Worm (Caenorhabditis elegans) whole organism, late embryonic: ENCODE data around the gene tbb-6.

Source experiments
- hlh-13 ChIP-seq: fragments of 200-800 bp; sonication (Bioruptor generic); optimal IDR thresholded peaks from 2 replicates; lab custom pipeline; 2018; ENCODE audit warnings: mild to moderate bottlenecking, missing genetic modification characterization, missing compliant biosample characterization
- zip-5 ChIP-seq: sonication (generic microtip); optimal IDR thresholded peaks from 2 replicates; lab custom pipeline; 2016; ENCODE audit warnings: missing genetic modification characterization, missing compliant biosample characterization

DNA sequence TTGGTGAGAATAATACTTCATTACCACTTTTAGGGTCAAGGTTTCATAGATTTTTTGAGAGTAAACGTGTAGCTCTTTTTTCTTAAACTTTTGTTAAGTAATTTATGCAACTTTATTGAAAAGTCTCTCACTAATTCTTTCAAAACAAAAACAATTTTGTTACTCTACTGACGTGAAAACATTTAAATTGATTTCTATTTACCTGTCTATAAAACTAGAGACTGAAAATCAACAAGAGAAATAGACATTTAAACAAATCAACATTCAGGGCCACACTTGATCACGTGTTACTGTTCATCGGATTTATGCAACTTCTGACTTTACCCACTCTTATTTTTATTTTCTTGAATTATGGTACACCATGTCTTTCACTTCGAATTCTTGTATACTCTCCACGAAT lies 4.9 kb upstream of the tbb-6 start, which contains the start of gene ugt-55:
- TF ChIP-seq zip-5 (tag; lab: Kevin White, UChicago) = no peak
- TF ChIP-seq hlh-13 (GFP tag; lab: Kevin White, UChicago) = no peak
